Fruit fly (Drosophila melanogaster) whole organism, embryonic: ENCODE measurements around the gene RtcB.
A peak's percentile ranks its signal among the peaks of the same experiment; 100 is the strongest.

Experiments used
- Atf-2 ChIP-seq: fragments of 200-800 bp; sonication (Bioruptor generic); optimal IDR thresholded peaks from 2 replicates; lab custom pipeline; 2016; ENCODE audit warnings: missing biosample characterization, missing genetic modification characterization
- CG10565 ChIP-seq: fragments of 200-800 bp; sonication (Bioruptor generic); optimal IDR thresholded peaks from 3 replicates; lab custom pipeline; 2016; ENCODE audit warnings: missing biosample characterization, mild to moderate bottlenecking, missing genetic modification characterization
- CG10979 ChIP-seq: fragments of 200-800 bp; sonication (Bioruptor generic); optimal IDR thresholded peaks from 2 replicates; lab custom pipeline; 2018; ENCODE audit warnings: missing biosample characterization, mild to moderate bottlenecking, missing genetic modification characterization, moderate library complexity
- CG11085 ChIP-seq: fragments of 200-800 bp; sonication (Bioruptor generic); IDR thresholded peaks from 2 replicates; pipeline ENCODE4 v1.3.6; 2022; ENCODE audit warnings: missing biosample characterization, missing genetic modification characterization
- CG12155 ChIP-seq: fragments of 200-800 bp; sonication (Bioruptor generic); optimal IDR thresholded peaks from 3 replicates; lab custom pipeline; 2016; ENCODE audit warnings: missing biosample characterization, missing genetic modification characterization
- CG12769 ChIP-seq: fragments of 200-800 bp; sonication (Bioruptor generic); optimal IDR thresholded peaks from 2 replicates; lab custom pipeline; 2019; ENCODE audit warnings: missing biosample characterization, mild to moderate bottlenecking, missing genetic modification characterization, moderate library complexity
- CG15514 ChIP-seq: fragments of 200-800 bp; sonication (Bioruptor generic); optimal IDR thresholded peaks from 3 replicates; lab custom pipeline; 2017; ENCODE audit warnings: missing biosample characterization, missing genetic modification characterization, mild to moderate bottlenecking, moderate library complexity, missing genetic modification reagents
- CG15696 ChIP-seq: fragments of 200-800 bp; sonication (Bioruptor generic); optimal IDR thresholded peaks from 2 replicates; lab custom pipeline; 2019; ENCODE audit warnings: missing biosample characterization, mild to moderate bottlenecking, missing genetic modification characterization, moderate library complexity
- CG2199 ChIP-seq: fragments of 200-800 bp; sonication (Bioruptor generic); IDR thresholded peaks from 3 replicates; pipeline ENCODE4 v1.3.6; 2022; ENCODE audit warnings: missing biosample characterization, missing genetic modification characterization
- CG33557 ChIP-seq: fragments of 200-800 bp; sonication (Bioruptor generic); optimal IDR thresholded peaks from 2 replicates; lab custom pipeline; 2019; ENCODE audit warnings: missing biosample characterization, mild to moderate bottlenecking, missing genetic modification characterization, moderate library complexity
- CG34224 ChIP-seq: fragments of 200-800 bp; sonication (Bioruptor generic); IDR thresholded peaks from 3 replicates; pipeline ENCODE4 v1.3.6; 2022; ENCODE audit warnings: missing biosample characterization, missing genetic modification characterization; ENCODE audit not compliant: partially characterized antibody
- CG4617 ChIP-seq: fragments of 200-800 bp; sonication (Bioruptor generic); optimal IDR thresholded peaks from 3 replicates; lab custom pipeline; 2016; ENCODE audit warnings: missing biosample characterization, missing genetic modification characterization, borderline replicate concordance
- CG6254 ChIP-seq: fragments of 200-800 bp; sonication (Bioruptor generic); optimal IDR thresholded peaks from 3 replicates; lab custom pipeline; 2017; ENCODE audit warnings: mild to moderate bottlenecking, missing biosample characterization, missing genetic modification reagents, missing genetic modification characterization
- CG6272 ChIP-seq: fragments of 200-800 bp; sonication (Bioruptor generic); IDR thresholded peaks from 2 replicates; pipeline ENCODE4 v1.3.6; 2022; ENCODE audit warnings: missing biosample characterization, missing genetic modification characterization
- CG7372 ChIP-seq: fragments of 200-800 bp; sonication (Bioruptor generic); IDR thresholded peaks from 2 replicates; pipeline ENCODE4 v1.3.6; 2022; ENCODE audit warnings: missing biosample characterization, missing genetic modification characterization
- CG8924 ChIP-seq: fragments of 200-800 bp; optimal IDR thresholded peaks from 3 replicates; lab custom pipeline; 2019; ENCODE audit warnings: missing biosample characterization, mild to moderate bottlenecking, missing genetic modification characterization, moderate library complexity
- CG8944 ChIP-seq: fragments of 200-800 bp; sonication (Bioruptor generic); optimal IDR thresholded peaks from 3 replicates; lab custom pipeline; 2016; ENCODE audit warnings: missing biosample characterization, missing genetic modification characterization
- CG9727 ChIP-seq: fragments of 200-800 bp; sonication (Bioruptor generic); optimal IDR thresholded peaks from 3 replicates; lab custom pipeline; 2017; ENCODE audit warnings: missing biosample characterization, mild to moderate bottlenecking, missing genetic modification characterization
- CTCF ChIP-seq: fragments of 200-800 bp; sonication (Bioruptor generic); optimal IDR thresholded peaks from 2 replicates; lab custom pipeline; 2017; ENCODE audit warnings: missing biosample characterization, mild to moderate bottlenecking, missing genetic modification characterization, moderate library complexity
- CrebB ChIP-seq: fragments of 200-800 bp; sonication (Bioruptor generic); optimal IDR thresholded peaks from 3 replicates; lab custom pipeline; 2018; ENCODE audit warnings: missing biosample characterization, mild to moderate bottlenecking, missing genetic modification characterization
- Dad ChIP-seq: fragments of 200-800 bp; sonication (Bioruptor generic); optimal IDR thresholded peaks from 3 replicates; lab custom pipeline; 2016; ENCODE audit warnings: missing biosample characterization, missing genetic modification characterization
- Dek ChIP-seq: fragments of 200-800 bp; sonication (Bioruptor generic); optimal IDR thresholded peaks from 3 replicates; lab custom pipeline; 2019; ENCODE audit warnings: missing biosample characterization, mild to moderate bottlenecking, missing genetic modification characterization, moderate library complexity
- Dref ChIP-seq: fragments of 200-800 bp; sonication (Bioruptor generic); IDR thresholded peaks from 2 replicates; pipeline ENCODE4 v1.3.6; 2022; ENCODE audit warnings: missing biosample characterization, missing genetic modification characterization
- Eip74EF ChIP-seq, 2 experiments: fragments of 200-800 bp in 1 of 2; fragments of >200 bp in 1 of 2; sonication (Bioruptor generic) in 1 of 2; optimal IDR thresholded peaks; 2 replicates each; lab custom pipeline; 2017 to 2019; ENCODE audit warnings: missing biosample characterization in 2 of 2, missing genetic modification characterization in 2 of 2, mild to moderate bottlenecking in 1 of 2, moderate library complexity in 1 of 2
- Fer2 ChIP-seq: fragments of 200-800 bp; sonication (Bioruptor generic); optimal IDR thresholded peaks from 2 replicates; lab custom pipeline; 2018; ENCODE audit warnings: missing biosample characterization, mild to moderate bottlenecking, missing genetic modification characterization, moderate library complexity
- Gug ChIP-seq: fragments of 200-800 bp; sonication (Bioruptor generic); IDR thresholded peaks from 4 replicates; pipeline ENCODE4 v1.3.6; 2022; ENCODE audit warnings: missing biosample characterization, missing genetic modification characterization
- HLH3B ChIP-seq: fragments of 200-800 bp; sonication (Bioruptor generic); IDR thresholded peaks from 2 replicates; pipeline ENCODE4 v1.3.6; 2022; ENCODE audit warnings: missing biosample characterization, missing genetic modification characterization
- HmgZ ChIP-seq: fragments of 200-800 bp; sonication (Bioruptor generic); optimal IDR thresholded peaks from 2 replicates; lab custom pipeline; 2018; ENCODE audit warnings: missing biosample characterization, mild to moderate bottlenecking, missing genetic modification characterization
- Hr78 ChIP-seq, 2 experiments: fragments of 200-800 bp in 1 of 2; fragments of >200 bp in 1 of 2; sonication (Bioruptor generic) in 1 of 2; optimal IDR thresholded peaks; 2 replicates each; lab custom pipeline; 2017 to 2019; ENCODE audit warnings: missing biosample characterization in 2 of 2, missing genetic modification characterization in 2 of 2, mild to moderate bottlenecking in 1 of 2, moderate library complexity in 1 of 2
- Lim3 ChIP-seq: fragments of 200-800 bp; sonication (Bioruptor generic); IDR thresholded peaks from 2 replicates; pipeline ENCODE4 v1.3.6; 2022; ENCODE audit warnings: missing biosample characterization, missing genetic modification characterization
- Oli ChIP-seq: fragments of 200-800 bp; sonication (Bioruptor generic); optimal IDR thresholded peaks from 2 replicates; lab custom pipeline; 2018; ENCODE audit warnings: missing biosample characterization, mild to moderate bottlenecking, missing genetic modification characterization, moderate library complexity
- Spps ChIP-seq: fragments of 200-800 bp; sonication (Bioruptor generic); optimal IDR thresholded peaks from 2 replicates; lab custom pipeline; 2018; ENCODE audit warnings: missing biosample characterization, mild to moderate bottlenecking, missing genetic modification characterization
- abd-A ChIP-seq: fragments of 200-800 bp; sonication (Bioruptor generic); optimal IDR thresholded peaks from 3 replicates; lab custom pipeline; 2019; ENCODE audit warnings: missing biosample characterization, mild to moderate bottlenecking, missing genetic modification characterization, moderate library complexity
- amos ChIP-seq: fragments of 200-800 bp; sonication (Bioruptor generic); IDR thresholded peaks from 2 replicates; pipeline ENCODE4 v1.3.6; 2022; ENCODE audit warnings: missing biosample characterization, missing genetic modification characterization; ENCODE audit not compliant: partially characterized antibody
- chinmo ChIP-seq: fragments of 200-800 bp; sonication (Bioruptor generic); IDR thresholded peaks from 4 replicates; pipeline ENCODE4 v1.3.6; 2022; ENCODE audit warnings: missing biosample characterization, missing genetic modification characterization; ENCODE audit not compliant: partially characterized antibody
- dan ChIP-seq: fragments of 200-800 bp; sonication (Bioruptor generic); IDR thresholded peaks from 2 replicates; pipeline ENCODE4 v1.3.6; 2022; ENCODE audit warnings: missing biosample characterization, missing genetic modification characterization
- gcm2 ChIP-seq: fragments of 200-800 bp; sonication (Bioruptor generic); optimal IDR thresholded peaks from 2 replicates; lab custom pipeline; 2016; ENCODE audit warnings: missing biosample characterization, missing genetic modification characterization
- gem ChIP-seq: fragments of 200-800 bp; sonication (Bioruptor generic); optimal IDR thresholded peaks from 2 replicates; lab custom pipeline; 2019; ENCODE audit warnings: missing biosample characterization, mild to moderate bottlenecking, missing genetic modification characterization, moderate library complexity
- h ChIP-seq: fragments of >200 bp; optimal IDR thresholded peaks from 2 replicates; lab custom pipeline; 2017
- hth ChIP-seq: fragments of >200 bp; optimal IDR thresholded peaks from 2 replicates; lab custom pipeline; 2017; ENCODE audit warnings: inconsistent platforms
- jumu ChIP-seq: fragments of 200-800 bp; sonication (Bioruptor generic); optimal IDR thresholded peaks from 3 replicates; lab custom pipeline; 2016; ENCODE audit warnings: missing biosample characterization, missing genetic modification characterization
- kay ChIP-seq: fragments of 200-800 bp; sonication (Bioruptor generic); optimal IDR thresholded peaks from 2 replicates; lab custom pipeline; 2016; ENCODE audit warnings: missing biosample characterization, missing genetic modification characterization
- lilli ChIP-seq: fragments of 200-800 bp; sonication (Bioruptor generic); optimal IDR thresholded peaks from 3 replicates; lab custom pipeline; 2016; ENCODE audit warnings: missing biosample characterization, missing genetic modification characterization
- nom ChIP-seq: fragments of 200-800 bp; sonication (Bioruptor generic); optimal IDR thresholded peaks from 2 replicates; lab custom pipeline; 2017; ENCODE audit warnings: missing biosample characterization, missing genetic modification characterization, mild to moderate bottlenecking, moderate library complexity, missing genetic modification reagents
- phol ChIP-seq: fragments of 200-800 bp; sonication (Bioruptor generic); optimal IDR thresholded peaks from 3 replicates; lab custom pipeline; 2018; ENCODE audit warnings: missing biosample characterization, mild to moderate bottlenecking, missing genetic modification characterization, moderate library complexity
- pita ChIP-seq: fragments of 200-800 bp; sonication (Bioruptor generic); optimal IDR thresholded peaks from 2 replicates; lab custom pipeline; 2017; ENCODE audit warnings: missing biosample characterization, mild to moderate bottlenecking, missing genetic modification characterization
- repo ChIP-seq: fragments of 200-800 bp; sonication (Bioruptor generic); optimal IDR thresholded peaks from 2 replicates; lab custom pipeline; 2016; ENCODE audit warnings: missing biosample characterization, missing genetic modification characterization
- run ChIP-seq: fragments of 200-800 bp; sonication (Bioruptor generic); optimal IDR thresholded peaks from 3 replicates; lab custom pipeline; 2018; ENCODE audit warnings: missing biosample characterization, mild to moderate bottlenecking, missing genetic modification characterization
- sens ChIP-seq: fragments of 200-800 bp; sonication (Bioruptor generic); peaks from one replicate; lab custom pipeline; 2016; ENCODE audit warnings: missing biosample characterization, missing genetic modification characterization
- sim ChIP-seq: fragments of 200-800 bp; sonication (Bioruptor generic); IDR thresholded peaks from 2 replicates; pipeline ENCODE4 v1.3.6; 2022; ENCODE audit warnings: missing biosample characterization, missing genetic modification characterization
- tap ChIP-seq: fragments of 200-800 bp; optimal IDR thresholded peaks from 3 replicates; lab custom pipeline; 2019; ENCODE audit warnings: missing biosample characterization, mild to moderate bottlenecking, missing genetic modification characterization, moderate library complexity

Gene RtcB

dm6 chr2L:19444734-19445140, 14.3 kb downstream of the RtcB start, which contains the start of gene Hs2st (continued):
- TF ChIP-seq HLH3B (GFP tag; lab: Robert Waterston, UW) (peak; percentile 86), h (lab: Kevin White, UChicago) (no peak), dan (peak; percentile 85), sens (GFP tag; lab: Kevin White, UChicago) (peak; percentile 99), nom (GFP tag; lab: Kevin White, UChicago) (peak; percentile 80), gcm2 (peak; percentile 84), Dad (peak; percentile 95), CG15696 (tag; lab: Kevin White, UChicago) (peak; percentile 91), jumu (GFP tag; lab: Kevin White, UChicago) (peak; percentile 97), CG10979 (tag; lab: Kevin White, UChicago) (peak; percentile 81), Oli (tag; lab: Kevin White, UChicago) (peak; percentile 85), Atf-2 (peak; percentile 96), Hr78 (GFP tag; optimal IDR thresholded peaks at IDR 0.05; lab: Kevin White, UChicago) (no peak), CG9727 (peak; percentile 89), CG7372 (GFP tag; lab: Robert Waterston, UW) (peak; percentile 91), CG34224 (GFP tag; lab: Robert Waterston, UW) (no peak), CG8924 (peak; percentile 88), Gug (peak; percentile 93), CrebB (tag; lab: Kevin White, UChicago) (peak; percentile 80), Dref (GFP tag; lab: Robert Waterston, UW) (peak; percentile 44; the same call in 1 of the 2 replicates), CG8944 (GFP tag; lab: Kevin White, UChicago) (peak; percentile 95), Fer2 (tag; lab: Kevin White, UChicago) (peak; percentile 85), tap (tag; lab: Kevin White, UChicago) (peak; percentile 72), CG2199 (peak; percentile 79; the same call in 1 of the 3 replicates), CG12155 (GFP tag; lab: Kevin White, UChicago) (peak; percentile 95), CG6272 (peak; percentile 95), Eip74EF (GFP tag; optimal IDR thresholded peaks at IDR 0.05; lab: Kevin White, UChicago) (no peak), chinmo (GFP tag; lab: Robert Waterston, UW) (peak; percentile 79; the same call in 3 of the 4 replicates), CG4617 (GFP tag; lab: Kevin White, UChicago) (peak; percentile 96), CG12769 (tag; lab: Kevin White, UChicago) (peak; percentile 96), Spps (tag; lab: Kevin White, UChicago) (peak; percentile 79), repo (GFP tag; lab: Kevin White, UChicago) (peak; percentile 89), run (tag; lab: Kevin White, UChicago) (peak; percentile 19), amos (GFP tag; lab: Robert Waterston, UW) (peak; percentile 42; the same call in 1 of the 2 replicates), CG6254 (GFP tag; lab: Kevin White, UChicago) (peak; percentile 50), CG15514 (GFP tag; lab: Kevin White, UChicago) (peak; percentile 85), CG33557 (GFP tag; lab: Kevin White, UChicago) (peak; percentile 86), CG10565 (peak; percentile 72), hth (lab: Kevin White, UChicago) (no peak), pita (no peak), CG11085 (GFP tag; lab: Robert Waterston, UW) (peak; percentile 92), phol (tag; lab: Kevin White, UChicago) (peak; percentile 94), kay (peak; percentile 91), lilli (GFP tag; lab: Kevin White, UChicago) (peak; percentile 98), abd-A (tag; lab: Kevin White, UChicago) (no peak), Lim3 (GFP tag; lab: Robert Waterston, UW) (peak; percentile 77), gem (tag; lab: Kevin White, UChicago) (peak; percentile 94), Dek (tag; lab: Kevin White, UChicago) (peak; percentile 83), CTCF (GFP tag; lab: Kevin White, UChicago) (peak; percentile 28), sim (GFP tag; lab: Robert Waterston, UW) (peak; percentile 64; the same call in 1 of the 2 replicates), HmgZ (tag; lab: Kevin White, UChicago) (peak; percentile 96)
